Fruit fly (Drosophila melanogaster) whole organism, pupa: ENCODE results near the gene CG42597.

ENCODE experiments used
- CG10348 ChIP-seq: fragments of 200-800 bp; sonication (Bioruptor generic); IDR thresholded peaks from 2 replicates; pipeline ENCODE4 v1.3.6; 2022; ENCODE audit warnings: missing biosample characterization, missing genetic modification characterization
- CG12605 ChIP-seq: fragments of 200-800 bp; sonication (Bioruptor generic); IDR thresholded peaks from 2 replicates; pipeline ENCODE4 v1.3.6; 2022; ENCODE audit warnings: missing biosample characterization, missing genetic modification characterization
- CG13204 ChIP-seq: fragments of 200-800 bp; sonication (Bioruptor generic); optimal IDR thresholded peaks from 2 replicates; lab custom pipeline; 2018; ENCODE audit warnings: missing biosample characterization, mild to moderate bottlenecking, missing genetic modification characterization, moderate library complexity
- CG14655 ChIP-seq: fragments of 200-800 bp; sonication (Bioruptor generic); optimal IDR thresholded peaks from 3 replicates; lab custom pipeline; 2017; ENCODE audit warnings: mild to moderate bottlenecking, missing biosample characterization, missing genetic modification reagents, missing genetic modification characterization
- CG15710 ChIP-seq: fragments of 200-800 bp; sonication (Bioruptor generic); optimal IDR thresholded peaks from 2 replicates; lab custom pipeline; 2018; ENCODE audit warnings: missing biosample characterization, mild to moderate bottlenecking, missing genetic modification characterization, moderate library complexity
- CG17806 ChIP-seq: fragments of 200-800 bp; sonication (Bioruptor generic); optimal IDR thresholded peaks from 2 replicates; lab custom pipeline; 2018; ENCODE audit warnings: missing biosample characterization, mild to moderate bottlenecking, missing genetic modification characterization, moderate library complexity
- CG32121 ChIP-seq: fragments of 200-800 bp; sonication (Bioruptor generic); IDR thresholded peaks from 2 replicates; pipeline ENCODE4 v1.3.6; 2022; ENCODE audit warnings: missing biosample characterization, missing genetic modification characterization
- CG34367 ChIP-seq: fragments of 200-800 bp; sonication (Bioruptor generic); optimal IDR thresholded peaks from 2 replicates; lab custom pipeline; 2018; ENCODE audit warnings: missing biosample characterization, mild to moderate bottlenecking, missing genetic modification characterization
- CG4496 ChIP-seq: fragments of 200-800 bp; sonication (Bioruptor generic); IDR thresholded peaks from 3 replicates; pipeline ENCODE4 v1.3.6; 2022; ENCODE audit warnings: missing biosample characterization, missing genetic modification characterization
- CG8159 ChIP-seq: fragments of 200-800 bp; sonication (Bioruptor generic); optimal IDR thresholded peaks from 3 replicates; lab custom pipeline; 2018; ENCODE audit warnings: missing biosample characterization, mild to moderate bottlenecking, missing genetic modification characterization, moderate library complexity
- CG8301 ChIP-seq: fragments of 200-800 bp; sonication (Bioruptor generic); optimal IDR thresholded peaks from 2 replicates; lab custom pipeline; 2018; ENCODE audit warnings: missing biosample characterization, mild to moderate bottlenecking, missing genetic modification characterization
- CG9948 ChIP-seq: fragments of 200-800 bp; sonication (Bioruptor generic); optimal IDR thresholded peaks from 2 replicates; lab custom pipeline; 2018; ENCODE audit warnings: missing biosample characterization, mild to moderate bottlenecking, missing genetic modification characterization, moderate library complexity
- D1 ChIP-seq: fragments of 200-800 bp; sonication (Bioruptor generic); optimal IDR thresholded peaks from 2 replicates; lab custom pipeline; 2018; ENCODE audit warnings: missing biosample characterization, mild to moderate bottlenecking, missing genetic modification characterization, moderate library complexity
- EcR ChIP-seq: fragments of 200-800 bp; sonication (Bioruptor generic); optimal IDR thresholded peaks from 3 replicates; lab custom pipeline; 2019; ENCODE audit warnings: missing biosample characterization, missing genetic modification characterization, mild to moderate bottlenecking, moderate library complexity, missing genetic modification reagents
- Ets98B ChIP-seq: fragments of 200-800 bp; sonication (Bioruptor generic); IDR thresholded peaks from 2 replicates; pipeline ENCODE4 v1.3.6; 2022; ENCODE audit warnings: missing biosample characterization, missing genetic modification characterization
- Pif1A ChIP-seq: fragments of 200-800 bp; sonication (Bioruptor generic); optimal IDR thresholded peaks from 3 replicates; lab custom pipeline; 2016; ENCODE audit warnings: missing biosample characterization, missing genetic modification characterization
- Pif1B ChIP-seq: fragments of 200-800 bp; sonication (Bioruptor generic); optimal IDR thresholded peaks from 3 replicates; lab custom pipeline; 2016; ENCODE audit warnings: missing biosample characterization, missing genetic modification characterization
- Snoo ChIP-seq: fragments of 200-800 bp; sonication (Bioruptor generic); optimal IDR thresholded peaks from 3 replicates; lab custom pipeline; 2017; ENCODE audit warnings: missing biosample characterization, mild to moderate bottlenecking, missing genetic modification characterization, inconsistent platforms
- fd96Ca ChIP-seq: fragments of 200-800 bp; sonication (Bioruptor generic); IDR thresholded peaks from 3 replicates; pipeline ENCODE4 v1.3.6; 2022; ENCODE audit warnings: missing biosample characterization, missing genetic modification characterization
- gl ChIP-seq: fragments of 200-800 bp; sonication (Bioruptor generic); optimal IDR thresholded peaks from 2 replicates; lab custom pipeline; 2018; ENCODE audit warnings: missing biosample characterization, mild to moderate bottlenecking, missing genetic modification characterization
- rn ChIP-seq: fragments of 200-800 bp; sonication (Bioruptor generic); IDR thresholded peaks from 2 replicates; pipeline ENCODE4 v1.3.6; 2022; ENCODE audit warnings: missing biosample characterization, missing genetic modification characterization

CG42597 gene

DNA sequence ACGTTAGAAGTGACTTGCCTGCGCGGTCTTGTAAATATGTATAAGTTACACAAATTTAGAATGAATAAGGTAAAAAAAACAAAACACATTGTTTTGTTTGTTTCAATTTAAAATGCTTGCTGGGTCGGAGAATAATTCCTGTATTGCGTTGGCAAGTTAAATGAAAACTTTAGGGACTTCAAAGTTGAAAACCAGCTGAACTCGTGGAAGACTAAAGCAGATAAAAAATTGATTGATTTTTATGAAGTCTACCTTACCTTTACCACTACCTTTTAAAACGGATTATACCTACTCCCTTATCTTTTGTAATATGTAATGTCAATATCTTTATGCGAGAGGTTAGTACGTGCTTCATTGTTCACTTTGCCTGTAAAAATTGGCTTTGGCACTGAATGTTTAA lies at the start of gene CG42597:
TSS of gene CG42597 (minus strand) at position 101 of the 400 bp plus-strand sequence.
- no peak for TF ChIP-seq EcR
- TF ChIP-seq Ets98B (GFP tag; lab: Robert Waterston, UW): no peak
- no peak for TF ChIP-seq CG14655
- TF ChIP-seq CG8301 (tag; lab: Kevin White, UChicago): no peak
- no peak for TF ChIP-seq CG17806 (tag; lab: Kevin White, UChicago)
- no peak for TF ChIP-seq Snoo (tag; lab: Kevin White, UChicago)
- TF ChIP-seq CG13204 (GFP tag; lab: Kevin White, UChicago): no peak
- no peak for TF ChIP-seq CG32121 (GFP tag; lab: Robert Waterston, UW)
- no peak for TF ChIP-seq CG4496 (GFP tag; lab: Robert Waterston, UW)
- no peak for TF ChIP-seq CG12605 (GFP tag; lab: Robert Waterston, UW)
- no peak for TF ChIP-seq CG10348 (GFP tag; lab: Robert Waterston, UW)
- no peak for TF ChIP-seq Pif1A (GFP tag; lab: Kevin White, UChicago)
- TF ChIP-seq Pif1B (GFP tag; lab: Kevin White, UChicago): no peak

DNA sequence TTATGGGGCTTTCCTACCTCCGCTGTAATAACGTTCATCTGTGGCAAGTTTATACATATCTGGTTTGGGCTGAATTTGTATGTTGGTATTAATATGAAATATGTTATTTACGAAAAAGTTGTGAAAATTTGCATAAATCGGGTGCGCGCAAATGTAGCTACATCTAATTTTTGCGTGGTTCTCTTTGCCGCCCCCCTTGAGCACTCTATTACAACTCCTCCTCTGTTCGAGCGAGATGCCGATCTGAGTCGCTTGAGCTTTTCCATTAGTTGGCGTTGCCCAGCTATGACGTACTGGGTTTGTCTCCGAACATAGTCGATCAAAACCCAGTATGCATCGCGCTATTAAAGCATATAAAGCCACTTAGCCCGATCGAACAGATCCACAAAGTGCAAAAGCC lies 43.5 kb upstream of the CG42597 start, which contains the start of gene CG6675:
TSS of gene CG6675 (plus strand) at position 301 of the 400 bp plus-strand sequence.
- TF ChIP-seq CG32121 (GFP tag; lab: Robert Waterston, UW) (no peak), D1 (tag; lab: Kevin White, UChicago) (no peak), Snoo (tag; lab: Kevin White, UChicago) (no peak), CG14655 (peak; percentile 5), EcR (no peak), Pif1A (GFP tag; lab: Kevin White, UChicago) (no peak), CG34367 (tag; lab: Kevin White, UChicago) (no peak)

DNA sequence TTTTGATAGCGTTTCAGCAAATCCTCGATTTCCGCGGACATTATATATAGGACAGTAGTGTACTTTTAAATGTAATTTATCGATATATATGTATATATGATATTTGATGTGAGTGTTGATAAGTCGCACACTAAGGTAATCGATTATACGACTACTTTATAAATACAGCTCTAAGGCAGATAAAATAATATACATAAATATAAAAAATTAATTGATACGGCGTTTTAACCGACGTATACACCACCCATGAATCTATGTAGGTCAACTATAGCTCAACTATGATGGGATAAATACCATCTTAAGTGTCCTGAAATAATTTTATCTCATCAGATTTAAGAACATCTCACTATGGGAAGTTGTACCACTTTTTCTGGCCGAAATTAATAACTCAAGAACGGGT lies 42.1 kb upstream of the CG42597 start, which contains the start of gene CG10834:
TSS of gene CG10834 (minus strand) at position 101 of the 400 bp plus-strand sequence.
- TF ChIP-seq CG4496 (GFP tag; lab: Robert Waterston, UW) (no peak), CG32121 (GFP tag; lab: Robert Waterston, UW) (no peak), CG14655 (no peak), Pif1A (GFP tag; lab: Kevin White, UChicago) (no peak), CG10348 (GFP tag; lab: Robert Waterston, UW) (no peak)
- TF ChIP-seq, all 21 proteins: peak for 0

- TF ChIP-seq CG9948 (tag; lab: Kevin White, UChicago) (no peak), CG4496 (GFP tag; lab: Robert Waterston, UW) (no peak), CG17806 (tag; lab: Kevin White, UChicago) (no peak), CG15710 (no peak), Pif1A (GFP tag; lab: Kevin White, UChicago) (no peak), CG12605 (GFP tag; lab: Robert Waterston, UW) (no peak), CG34367 (tag; lab: Kevin White, UChicago) (no peak), Snoo (tag; lab: Kevin White, UChicago) (no peak), rn (GFP tag; lab: Robert Waterston, UW) (no peak)
- TF ChIP-seq, all 21 proteins: peak for 0
Measured at dm6 chr2L:22105412-22105811, 40.3 kb upstream of the CG42597 start, which contains the start of gene CG15219. CG15219 (minus strand) TSS chr2L:22105512.

DNA sequence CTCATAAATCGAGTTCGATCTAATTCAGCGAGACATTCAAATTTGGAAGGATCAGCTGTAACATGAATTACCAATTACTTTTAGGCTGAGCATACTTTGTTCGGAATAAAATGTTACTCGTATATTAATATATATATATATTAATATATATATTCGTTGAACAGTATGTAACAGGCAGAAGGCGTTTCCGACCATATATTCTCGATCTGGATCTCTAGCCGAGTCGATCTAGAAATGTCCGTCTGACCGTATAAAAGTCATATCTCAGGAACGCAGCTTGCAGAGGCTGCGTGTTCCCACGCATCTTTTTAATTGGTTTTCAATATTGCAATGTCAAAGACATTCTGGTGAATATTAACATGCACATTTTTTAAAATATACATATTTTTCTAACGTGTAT lies 39.2 kb upstream of the CG42597 start, which contains the start of gene tplus3b:
TSS of gene tplus3b (minus strand) at position 101 of the 400 bp plus-strand sequence.
- TF ChIP-seq CG10348 (GFP tag; lab: Robert Waterston, UW) (no peak), Pif1B (GFP tag; lab: Kevin White, UChicago) (no peak), CG15710 (no peak), CG8159 (tag; lab: Kevin White, UChicago) (no peak), Pif1A (GFP tag; lab: Kevin White, UChicago) (no peak), CG12605 (GFP tag; lab: Robert Waterston, UW) (no peak)

DNA sequence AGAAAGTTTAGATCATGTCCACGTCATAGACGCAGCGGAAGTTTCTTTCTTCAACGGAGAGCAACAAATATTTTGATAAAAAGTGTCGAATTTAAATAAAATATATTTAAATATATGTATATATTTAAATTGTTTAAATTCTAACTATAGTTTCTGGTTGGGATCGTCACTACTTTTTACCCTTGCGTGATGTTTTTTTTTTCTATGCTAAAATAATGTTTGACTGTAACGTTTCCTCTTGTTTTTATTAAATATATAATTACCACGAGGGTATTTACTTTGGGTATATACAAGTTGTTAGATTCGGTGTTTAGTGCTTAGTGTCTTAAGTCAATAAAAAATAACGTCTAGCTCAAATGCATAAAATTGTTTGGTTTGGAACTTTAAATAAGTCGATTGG lies 14.2 kb upstream of the CG42597 start, which contains the start of gene ttm3:
TSS of gene ttm3 (plus strand) at position 301 of the 400 bp plus-strand sequence.
- TF ChIP-seq CG15710 (no peak), gl (tag; lab: Kevin White, UChicago) (no peak), Pif1B (GFP tag; lab: Kevin White, UChicago) (no peak), Pif1A (GFP tag; lab: Kevin White, UChicago) (no peak), CG9948 (tag; lab: Kevin White, UChicago) (no peak), Ets98B (GFP tag; lab: Robert Waterston, UW) (no peak), CG14655 (no peak), CG17806 (tag; lab: Kevin White, UChicago) (no peak), D1 (tag; lab: Kevin White, UChicago) (no peak), CG32121 (GFP tag; lab: Robert Waterston, UW) (no peak), CG13204 (GFP tag; lab: Kevin White, UChicago) (no peak), CG4496 (GFP tag; lab: Robert Waterston, UW) (no peak), CG8159 (tag; lab: Kevin White, UChicago) (no peak), fd96Ca (no peak), CG34367 (tag; lab: Kevin White, UChicago) (no peak), CG10348 (GFP tag; lab: Robert Waterston, UW) (no peak)
- TF ChIP-seq, all 21 proteins: peak for 0

- TF ChIP-seq EcR (no peak), Ets98B (GFP tag; lab: Robert Waterston, UW) (no peak), CG8159 (tag; lab: Kevin White, UChicago) (no peak), rn (GFP tag; lab: Robert Waterston, UW) (no peak), Pif1B (GFP tag; lab: Kevin White, UChicago) (no peak), CG9948 (tag; lab: Kevin White, UChicago) (no peak), CG13204 (GFP tag; lab: Kevin White, UChicago) (no peak), CG17806 (tag; lab: Kevin White, UChicago) (no peak), CG8301 (tag; lab: Kevin White, UChicago) (no peak), Snoo (tag; lab: Kevin White, UChicago) (no peak), CG32121 (GFP tag; lab: Robert Waterston, UW) (no peak), CG4496 (GFP tag; lab: Robert Waterston, UW) (no peak), CG15710 (no peak), CG10348 (GFP tag; lab: Robert Waterston, UW) (no peak), CG14655 (no peak), fd96Ca (no peak)
Measured at dm6 chr2L:22070844-22071243, 5.7 kb upstream of the CG42597 start, which contains the start of gene tplus3a. tplus3a (plus strand) TSS chr2L:22071144.
